Worm (Caenorhabditis elegans) whole organism, late embryonic: ENCODE data around the gene R05F9.11.

Experiments used
- F13H6.1 ChIP-seq: sonication (generic microtip); optimal IDR thresholded peaks from 2 replicates; lab custom pipeline; 2016; ENCODE audit warnings: missing genetic modification characterization, missing compliant biosample characterization
- ama-1 ChIP-seq: fragments of 150-350 bp; optimal IDR thresholded peaks from 2 replicates; lab custom pipeline; 2014
- ceh-22 ChIP-seq: sonication (generic microtip); optimal IDR thresholded peaks from 2 replicates; lab custom pipeline; 2017; ENCODE audit warnings: missing biosample characterization, missing genetic modification characterization
- ceh-45 ChIP-seq: fragments of 200-800 bp; sonication (Bioruptor generic); IDR thresholded peaks from 2 replicates; pipeline ENCODE4 v1.3.6; 2022; ENCODE audit warnings: missing genetic modification reagents, missing genetic modification characterization, missing compliant biosample characterization
- elt-2 ChIP-seq: sonication (generic microtip); optimal IDR thresholded peaks from 2 replicates; lab custom pipeline; 2016; ENCODE audit warnings: missing genetic modification reagents, missing genetic modification characterization, missing compliant biosample characterization
- ets-4 ChIP-seq: sonication (generic microtip); optimal IDR thresholded peaks from 2 replicates; lab custom pipeline; 2016; ENCODE audit warnings: missing genetic modification characterization, missing compliant biosample characterization
- fax-1 ChIP-seq: sonication (generic microtip); optimal IDR thresholded peaks from 2 replicates; lab custom pipeline; 2016; ENCODE audit warnings: missing genotype, missing genetic modification characterization, missing compliant biosample characterization
- gmeb-2 ChIP-seq: sonication (generic microtip); optimal IDR thresholded peaks from 2 replicates; lab custom pipeline; 2016; ENCODE audit warnings: missing genetic modification characterization, inconsistent platforms, missing compliant biosample characterization
- lim-6 ChIP-seq: sonication (generic microtip); optimal IDR thresholded peaks from 2 replicates; lab custom pipeline; 2016; ENCODE audit warnings: missing genetic modification characterization, missing compliant biosample characterization
- nhr-11 ChIP-seq: fragments of 150-350 bp; optimal IDR thresholded peaks from 2 replicates; lab custom pipeline; 2014; ENCODE audit warnings: missing biosample characterization, missing genetic modification characterization
- pha-2 ChIP-seq: sonication (generic microtip); optimal IDR thresholded peaks from 2 replicates; lab custom pipeline; 2017; ENCODE audit warnings: mild to moderate bottlenecking, missing genetic modification characterization, missing compliant biosample characterization
- pqm-1 ChIP-seq: sonication (generic microtip); optimal IDR thresholded peaks from 2 replicates; lab custom pipeline; 2016; ENCODE audit warnings: missing genetic modification characterization, missing compliant biosample characterization
- syd-9 ChIP-seq: sonication (generic microtip); optimal IDR thresholded peaks from 2 replicates; lab custom pipeline; 2016; ENCODE audit warnings: mild to moderate bottlenecking, missing genetic modification characterization, moderate library complexity, missing compliant biosample characterization

- TF ChIP-seq lim-6 (tag; lab: Kevin White, UChicago) (no peak), pha-2 (no peak), ama-1 (lab: Kevin White, UChicago) (no peak), elt-2 (no peak), ceh-45 (GFP tag; lab: Robert Waterston, UW) (no peak), F13H6.1 (no peak), ceh-22 (tag; lab: Kevin White, UChicago) (no peak), gmeb-2 (no peak), syd-9 (tag; lab: Kevin White, UChicago) (no peak), pqm-1 (tag; lab: Kevin White, UChicago) (no peak), fax-1 (tag; lab: Kevin White, UChicago) (no peak), nhr-11 (tag; lab: Kevin White, UChicago) (no peak), ets-4 (no peak)
Measured at ce11 chrII:4866045-4866444, 48.0 kb downstream of the R05F9.11 start.
